Worm (Caenorhabditis elegans): ENCODE measurements around the gene fbxa-31.

ce11 chrIII:1269156-1269555, 2.1 kb downstream of the fbxa-31 start, which contains the start of gene fbxa-32:
- no peak for TF ChIP-seq snpc-4 (GFP tag; optimal IDR thresholded peaks at IDR 0.05)
- TF ChIP-seq snpc-4 (tag; optimal IDR thresholded peaks at IDR 0.05): no peak
- no peak for TF ChIP-seq ceh-27 (GFP tag; optimal IDR thresholded peaks at IDR 0.05)
- TF ChIP-seq mcd-1 (GFP tag; IDR thresholded peaks at IDR 0.05): no peak
- no peak for TF ChIP-seq unc-62 (GFP tag; optimal IDR thresholded peaks at IDR 0.05)

Data from whole organism, young adult.